Worm (Caenorhabditis elegans) whole organism, L1 larva: ENCODE data around the gene F31E8.4.

Experiments
- ceh-63 ChIP-seq: fragments of 200-800 bp; sonication (Bioruptor generic); optimal IDR thresholded peaks from 2 replicates; lab custom pipeline; 2018; ENCODE audit warnings: mild to moderate bottlenecking, missing genetic modification characterization, missing compliant biosample characterization
- ceh-82 ChIP-seq, 3 experiments: fragments of 150-350 bp in 1 of 3; sonication (generic microtip) in 2 of 3; optimal IDR thresholded peaks; 2 replicates each; lab custom pipeline; 2014 to 2017; ENCODE audit warnings: missing biosample characterization in 3 of 3, missing genetic modification characterization in 3 of 3
- elt-2 ChIP-seq: sonication (generic microtip); optimal IDR thresholded peaks from 2 replicates; lab custom pipeline; 2016; ENCODE audit warnings: missing genetic modification characterization, mild to moderate bottlenecking, inconsistent platforms, missing compliant biosample characterization, missing genetic modification reagents
- lin-13 ChIP-seq: fragments of 150-350 bp; optimal IDR thresholded peaks from 2 replicates; lab custom pipeline; 2014; ENCODE audit warnings: missing biosample characterization, missing genetic modification reagents, missing genetic modification characterization
- mep-1 ChIP-seq: fragments of 150-350 bp; optimal IDR thresholded peaks from 2 replicates; lab custom pipeline; 2014; ENCODE audit warnings: missing biosample characterization, missing genetic modification characterization
- nhr-12 ChIP-seq: sonication (generic microtip); optimal IDR thresholded peaks from 2 replicates; lab custom pipeline; 2017; ENCODE audit warnings: missing biosample characterization, missing genetic modification characterization
- nhr-19 ChIP-seq: fragments of 200-800 bp; sonication (Bioruptor generic); conservative IDR thresholded peaks from 2 replicates; pipeline ENCODE4 v1.3.6; 2022; ENCODE audit warnings: missing genetic modification characterization, missing compliant biosample characterization
- nhr-237 ChIP-seq: fragments of 150-350 bp; optimal IDR thresholded peaks from 2 replicates; lab custom pipeline; 2014; ENCODE audit warnings: missing biosample characterization, missing genetic modification characterization
- pax-3 ChIP-seq: fragments of 200-800 bp; sonication (Bioruptor generic); optimal IDR thresholded peaks from 2 replicates; lab custom pipeline; 2018; ENCODE audit warnings: mild to moderate bottlenecking, missing genetic modification characterization, moderate library complexity, missing compliant biosample characterization
- unc-130 ChIP-seq: fragments of 150-350 bp; optimal IDR thresholded peaks from 2 replicates; lab custom pipeline; 2017; ENCODE audit warnings: missing biosample characterization, missing genetic modification characterization, inconsistent platforms

- TF ChIP-seq pax-3 (no peak), nhr-12 (tag; lab: Kevin White, UChicago) (no peak), unc-130 (tag; lab: Kevin White, UChicago) (no peak), ceh-63 (GFP tag; lab: Kevin White, UChicago) (no peak), ceh-82 (tag; optimal IDR thresholded peaks at IDR 0.05; lab: Kevin White, UChicago) (no peak), mep-1 (tag; lab: Kevin White, UChicago) (peak; percentile 12), lin-13 (GFP tag; lab: Kevin White, UChicago) (no peak), elt-2 (peak; percentile 30), nhr-19 (GFP tag; lab: Robert Waterston, UW) (no peak), nhr-237 (tag; lab: Kevin White, UChicago) (no peak)
Measured at ce11 chrII:6800104-6800711, at the start of gene F31E8.4.
